Fruit fly (Drosophila melanogaster) whole organism, embryonic: ENCODE data around the gene Rpn9.

Experiments used
- Bteb2 ChIP-seq: fragments of 200-800 bp; sonication (Bioruptor generic); optimal IDR thresholded peaks from 2 replicates; lab custom pipeline; 2016; ENCODE audit warnings: missing biosample characterization, missing genetic modification characterization
- CG10462 ChIP-seq: fragments of 200-800 bp; sonication (Bioruptor generic); optimal IDR thresholded peaks from 2 replicates; lab custom pipeline; 2016; ENCODE audit warnings: missing biosample characterization, missing genetic modification characterization
- CG11696 ChIP-seq: fragments of 200-800 bp; sonication (Bioruptor generic); IDR thresholded peaks from 2 replicates; pipeline ENCODE4 v1.3.6; 2022; ENCODE audit warnings: missing biosample characterization, missing genetic modification characterization
- CG12071 ChIP-seq: fragments of 200-800 bp; sonication (Bioruptor generic); optimal IDR thresholded peaks from 3 replicates; lab custom pipeline; 2018; ENCODE audit warnings: missing biosample characterization, mild to moderate bottlenecking, missing genetic modification characterization
- CG12659 ChIP-seq: fragments of 200-800 bp; sonication (Bioruptor generic); optimal IDR thresholded peaks from 3 replicates; lab custom pipeline; 2017; ENCODE audit warnings: mild to moderate bottlenecking, missing biosample characterization, missing genetic modification reagents, missing genetic modification characterization
- CG13424 ChIP-seq: fragments of 200-800 bp; sonication (Bioruptor generic); optimal IDR thresholded peaks from 2 replicates; lab custom pipeline; 2019; ENCODE audit warnings: missing biosample characterization, mild to moderate bottlenecking, missing genetic modification characterization, moderate library complexity
- CG14710 ChIP-seq: fragments of 200-800 bp; sonication (Bioruptor generic); optimal IDR thresholded peaks from 3 replicates; lab custom pipeline; 2019; ENCODE audit warnings: missing biosample characterization, mild to moderate bottlenecking, missing genetic modification characterization, moderate library complexity
- CG17612 ChIP-seq: fragments of 200-800 bp; sonication (Bioruptor generic); IDR thresholded peaks from 2 replicates; pipeline ENCODE4 v1.3.6; 2022; ENCODE audit warnings: missing biosample characterization, missing genetic modification characterization
- CG17829 ChIP-seq: fragments of 200-800 bp; optimal IDR thresholded peaks from 2 replicates; lab custom pipeline; 2019; ENCODE audit warnings: missing biosample characterization, mild to moderate bottlenecking, missing genetic modification characterization, moderate library complexity
- CG17912 ChIP-seq: fragments of 200-800 bp; sonication (Bioruptor generic); optimal IDR thresholded peaks from 2 replicates; lab custom pipeline; 2018; ENCODE audit warnings: missing biosample characterization, mild to moderate bottlenecking, missing genetic modification characterization
- CG18011 ChIP-seq: fragments of 200-800 bp; sonication (Bioruptor generic); optimal IDR thresholded peaks from 2 replicates; lab custom pipeline; 2017; ENCODE audit warnings: missing biosample characterization, missing genetic modification characterization, mild to moderate bottlenecking, moderate library complexity, missing genotype
- CG2889 ChIP-seq: fragments of 200-800 bp; sonication (Bioruptor generic); IDR thresholded peaks from 3 replicates; pipeline ENCODE4 v1.3.6; 2022; ENCODE audit warnings: missing biosample characterization, missing genetic modification characterization
- CG3281 ChIP-seq: fragments of 200-800 bp; sonication (Bioruptor generic); optimal IDR thresholded peaks from 3 replicates; lab custom pipeline; 2017; ENCODE audit warnings: missing biosample characterization, mild to moderate bottlenecking, missing genetic modification characterization
- CG34376 ChIP-seq: fragments of 200-800 bp; sonication (Bioruptor generic); optimal IDR thresholded peaks from 2 replicates; lab custom pipeline; 2018; ENCODE audit warnings: missing biosample characterization, mild to moderate bottlenecking, missing genetic modification characterization
- CG42726 ChIP-seq: fragments of 200-800 bp; sonication (Bioruptor generic); IDR thresholded peaks from 2 replicates; pipeline ENCODE4 v1.3.6; 2022; ENCODE audit warnings: missing biosample characterization, missing genetic modification characterization; ENCODE audit not compliant: partially characterized antibody
- CG4707 ChIP-seq: fragments of 200-800 bp; sonication (Bioruptor generic); optimal IDR thresholded peaks from 2 replicates; lab custom pipeline; 2018; ENCODE audit warnings: missing biosample characterization, mild to moderate bottlenecking, missing genetic modification characterization, moderate library complexity
- CG7357 ChIP-seq: fragments of 200-800 bp; sonication (Bioruptor generic); IDR thresholded peaks from 3 replicates; pipeline ENCODE4 v1.3.6; 2022; ENCODE audit warnings: missing biosample characterization, missing genetic modification characterization
- CG7963 ChIP-seq: fragments of 200-800 bp; sonication (Bioruptor generic); IDR thresholded peaks from 3 replicates; pipeline ENCODE4 v1.3.6; 2022; ENCODE audit warnings: missing biosample characterization, missing genetic modification characterization; ENCODE audit not compliant: partially characterized antibody
- CG9437 ChIP-seq: fragments of 200-800 bp; sonication (Bioruptor generic); optimal IDR thresholded peaks from 2 replicates; lab custom pipeline; 2018; ENCODE audit warnings: missing biosample characterization, mild to moderate bottlenecking, missing genetic modification characterization
- CG9817 ChIP-seq: fragments of 200-800 bp; sonication (Bioruptor generic); optimal IDR thresholded peaks from 2 replicates; lab custom pipeline; 2018; ENCODE audit warnings: missing biosample characterization, mild to moderate bottlenecking, missing genetic modification characterization, moderate library complexity
- CrebB ChIP-seq: fragments of 200-800 bp; sonication (Bioruptor generic); optimal IDR thresholded peaks from 3 replicates; lab custom pipeline; 2018; ENCODE audit warnings: missing biosample characterization, mild to moderate bottlenecking, missing genetic modification characterization
- Doc3 ChIP-seq: fragments of 200-800 bp; sonication (Bioruptor generic); IDR thresholded peaks from 3 replicates; pipeline ENCODE4 v1.3.6; 2022; ENCODE audit warnings: missing biosample characterization, missing genetic modification characterization; ENCODE audit not compliant: partially characterized antibody
- Dp ChIP-seq: fragments of 200-800 bp; sonication (Bioruptor generic); optimal IDR thresholded peaks from 2 replicates; lab custom pipeline; 2018; ENCODE audit warnings: missing biosample characterization, mild to moderate bottlenecking, missing genetic modification characterization, moderate library complexity
- E2f1 ChIP-seq: fragments of 200-800 bp; sonication (Bioruptor generic); IDR thresholded peaks from 2 replicates; pipeline ENCODE4 v1.3.6; 2022; ENCODE audit warnings: missing biosample characterization, missing genetic modification characterization
- Ets97D ChIP-seq: fragments of 200-800 bp; sonication (Bioruptor generic); optimal IDR thresholded peaks from 3 replicates; lab custom pipeline; 2016; ENCODE audit warnings: missing biosample characterization, missing genetic modification characterization
- Hsf ChIP-seq: fragments of 200-800 bp; sonication (Bioruptor generic); optimal IDR thresholded peaks from 3 replicates; lab custom pipeline; 2016; ENCODE audit warnings: missing biosample characterization, missing genetic modification characterization
- Lpt ChIP-seq: fragments of >200 bp; optimal IDR thresholded peaks from 2 replicates; lab custom pipeline; 2018; ENCODE audit warnings: missing biosample characterization, missing genetic modification characterization
- MBD-R2 ChIP-seq: fragments of 200-800 bp; sonication (Bioruptor generic); IDR thresholded peaks from 2 replicates; pipeline ENCODE4 v1.3.6; 2022; ENCODE audit warnings: missing biosample characterization, missing genetic modification characterization
- MTF-1 ChIP-seq: fragments of 200-800 bp; sonication (Bioruptor generic); optimal IDR thresholded peaks from 2 replicates; lab custom pipeline; 2018; ENCODE audit warnings: missing biosample characterization, mild to moderate bottlenecking, missing genetic modification characterization, borderline replicate concordance
- Med ChIP-seq: fragments of 200-800 bp; sonication (Bioruptor generic); peaks from one replicate; lab custom pipeline; 2016; ENCODE audit warnings: missing biosample characterization, missing genetic modification characterization, mild to moderate bottlenecking, inconsistent platforms, moderate library complexity
- Scr ChIP-seq: fragments of 200-800 bp; sonication (Bioruptor generic); IDR thresholded peaks from 2 replicates; pipeline ENCODE4 v1.3.6; 2022; ENCODE audit warnings: missing biosample characterization, missing genetic modification characterization; ENCODE audit not compliant: partially characterized antibody
- Sry-δ ChIP-seq: fragments of 200-800 bp; sonication (Bioruptor generic); optimal IDR thresholded peaks from 2 replicates; lab custom pipeline; 2016; ENCODE audit warnings: missing biosample characterization, missing genetic modification characterization
- ap ChIP-seq: fragments of 200-800 bp; sonication (Bioruptor generic); IDR thresholded peaks from 2 replicates; pipeline ENCODE4 v1.3.6; 2022; ENCODE audit warnings: missing biosample characterization, missing genetic modification characterization
- ara ChIP-seq: fragments of 200-800 bp; sonication (Bioruptor generic); IDR thresholded peaks from 2 replicates; pipeline ENCODE4 v1.3.6; 2022; ENCODE audit warnings: missing biosample characterization, missing genetic modification characterization
- bbx ChIP-seq: fragments of 200-800 bp; sonication (Bioruptor generic); IDR thresholded peaks from 2 replicates; pipeline ENCODE4 v1.3.6; 2022; ENCODE audit warnings: missing biosample characterization, missing genetic modification characterization; ENCODE audit not compliant: partially characterized antibody
- cwo ChIP-seq: fragments of 200-800 bp; sonication (Bioruptor generic); optimal IDR thresholded peaks from 3 replicates; lab custom pipeline; 2017; ENCODE audit warnings: missing biosample characterization, missing genetic modification characterization, mild to moderate bottlenecking, moderate library complexity, missing genetic modification reagents
- fu2 ChIP-seq: fragments of 200-800 bp; sonication (Bioruptor generic); optimal IDR thresholded peaks from 2 replicates; lab custom pipeline; 2016; ENCODE audit warnings: missing biosample characterization, missing genetic modification characterization
- gfzf ChIP-seq: fragments of 200-800 bp; sonication (Bioruptor generic); optimal IDR thresholded peaks from 2 replicates; lab custom pipeline; 2016; ENCODE audit warnings: missing biosample characterization, mild to moderate bottlenecking, missing genetic modification characterization, moderate library complexity
- hb ChIP-seq: fragments of 200-800 bp; sonication (Bioruptor generic); IDR thresholded peaks from 3 replicates; pipeline ENCODE4 v1.3.6; 2022; ENCODE audit warnings: missing biosample characterization, missing genetic modification characterization; ENCODE audit not compliant: partially characterized antibody
- jumu ChIP-seq: fragments of 200-800 bp; sonication (Bioruptor generic); optimal IDR thresholded peaks from 3 replicates; lab custom pipeline; 2016; ENCODE audit warnings: missing biosample characterization, missing genetic modification characterization
- lab ChIP-seq: fragments of 200-800 bp; sonication (Bioruptor generic); optimal IDR thresholded peaks from 3 replicates; lab custom pipeline; 2017; ENCODE audit warnings: missing biosample characterization, missing genetic modification characterization, mild to moderate bottlenecking, moderate library complexity, missing genetic modification reagents
- lmd ChIP-seq: fragments of 200-800 bp; sonication (Bioruptor generic); IDR thresholded peaks from 2 replicates; pipeline ENCODE4 v1.3.6; 2022; ENCODE audit warnings: missing biosample characterization, missing genetic modification characterization
- luna ChIP-seq: fragments of 200-800 bp; sonication (Bioruptor generic); optimal IDR thresholded peaks from 2 replicates; lab custom pipeline; 2016; ENCODE audit warnings: missing biosample characterization, missing genetic modification characterization
- maf-S ChIP-seq: fragments of 200-800 bp; sonication (Bioruptor generic); optimal IDR thresholded peaks from 2 replicates; lab custom pipeline; 2016; ENCODE audit warnings: missing biosample characterization, missing genetic modification characterization
- mam ChIP-seq: fragments of 200-800 bp; sonication (Bioruptor generic); optimal IDR thresholded peaks from 3 replicates; lab custom pipeline; 2016; ENCODE audit warnings: missing biosample characterization, missing genetic modification characterization
- repo ChIP-seq: fragments of 200-800 bp; sonication (Bioruptor generic); optimal IDR thresholded peaks from 2 replicates; lab custom pipeline; 2016; ENCODE audit warnings: missing biosample characterization, missing genetic modification characterization
- row ChIP-seq: fragments of 200-800 bp; sonication (Bioruptor generic); IDR thresholded peaks from 3 replicates; pipeline ENCODE4 v1.3.6; 2022; ENCODE audit warnings: missing biosample characterization, missing genetic modification characterization
- sim ChIP-seq: fragments of 200-800 bp; sonication (Bioruptor generic); IDR thresholded peaks from 2 replicates; pipeline ENCODE4 v1.3.6; 2022; ENCODE audit warnings: missing biosample characterization, missing genetic modification characterization
- slbo ChIP-seq: fragments of 200-800 bp; sonication (Bioruptor generic); IDR thresholded peaks from 2 replicates; pipeline ENCODE4 v1.3.6; 2022; ENCODE audit warnings: missing biosample characterization, missing genetic modification characterization
- yki ChIP-seq: fragments of >200 bp; optimal IDR thresholded peaks from 3 replicates; lab custom pipeline; 2018

Rpn9 gene

dm6 chr3R:23752728-23753127, 19.5 kb upstream of the Rpn9 start, which contains the start of the genes RanBP3 and Rpt5:
Gene RanBP3 (minus strand): TSS chr3R:23752834.
Gene Rpt5 (plus strand): TSS chr3R:23752876.
- peak; percentile 59 for TF ChIP-seq CG34376 (GFP tag; lab: Kevin White, UChicago)
- TF ChIP-seq hb (GFP tag; lab: Robert Waterston, UW): peak; percentile 78
- peak; percentile 7 for TF ChIP-seq CG17912 (GFP tag; lab: Kevin White, UChicago)
- no peak for TF ChIP-seq CG11696 (GFP tag; lab: Robert Waterston, UW)
- TF ChIP-seq fu2 (GFP tag; lab: Kevin White, UChicago): peak; percentile 61
- TF ChIP-seq CG12659 (GFP tag; lab: Kevin White, UChicago): peak; percentile 82
- TF ChIP-seq CG7357 (GFP tag; lab: Robert Waterston, UW): no peak
- TF ChIP-seq CG9817 (tag; lab: Kevin White, UChicago): peak; percentile 38
- TF ChIP-seq Sry-δ (GFP tag; lab: Kevin White, UChicago): peak; percentile 82
- TF ChIP-seq Bteb2: peak; percentile 60
- peak; percentile 51; the same call in 1 of the 2 replicates for TF ChIP-seq CG17612 (GFP tag; lab: Robert Waterston, UW)
- TF ChIP-seq CG17829: peak; percentile 50
- peak; percentile 66 for TF ChIP-seq Hsf (GFP tag; lab: Kevin White, UChicago)
- peak; percentile 57 for TF ChIP-seq CG3281 (GFP tag; lab: Kevin White, UChicago)
- TF ChIP-seq CG12071 (GFP tag; lab: Kevin White, UChicago): no peak
- TF ChIP-seq CG10462 (GFP tag; lab: Kevin White, UChicago): peak; percentile 0
- peak; percentile 95 for TF ChIP-seq MBD-R2
- peak; percentile 31 for TF ChIP-seq CG4707 (GFP tag; lab: Kevin White, UChicago)
- no peak for TF ChIP-seq yki (lab: Kevin White, UChicago)
- peak; percentile 76 for TF ChIP-seq CG7963 (GFP tag; lab: Robert Waterston, UW)
- TF ChIP-seq mam: peak; percentile 73
- TF ChIP-seq MTF-1 (GFP tag; lab: Kevin White, UChicago): no peak
- peak; percentile 55 for TF ChIP-seq Dp
- TF ChIP-seq CG18011 (GFP tag; lab: Kevin White, UChicago): peak; percentile 62
- peak; percentile 69 for TF ChIP-seq luna
- TF ChIP-seq CG13424 (tag; lab: Kevin White, UChicago): peak; percentile 10
- peak; percentile 96 for TF ChIP-seq Med
- no peak for TF ChIP-seq ap (GFP tag; lab: Robert Waterston, UW)
- TF ChIP-seq gfzf (GFP tag; lab: Kevin White, UChicago): peak; percentile 27
- peak; percentile 49 for TF ChIP-seq jumu (GFP tag; lab: Kevin White, UChicago)
- TF ChIP-seq Lpt (GFP tag; lab: Kevin White, UChicago): no peak
- peak; percentile 51; the same call in 1 of the 2 replicates for TF ChIP-seq E2f1
- no peak for TF ChIP-seq CG9437 (GFP tag; lab: Kevin White, UChicago)
- TF ChIP-seq slbo (GFP tag; lab: Robert Waterston, UW): peak; percentile 83
- peak; percentile 79; the same call in 1 of the 2 replicates for TF ChIP-seq CG42726 (GFP tag; lab: Robert Waterston, UW)
- TF ChIP-seq lab (GFP tag; lab: Kevin White, UChicago): no peak
- TF ChIP-seq sim (GFP tag; lab: Robert Waterston, UW): no peak
- peak; percentile 81 for TF ChIP-seq Scr
- peak; percentile 66 for TF ChIP-seq Doc3 (GFP tag; lab: Robert Waterston, UW)
- peak; percentile 18 for TF ChIP-seq repo (GFP tag; lab: Kevin White, UChicago)
- TF ChIP-seq lmd (GFP tag; lab: Robert Waterston, UW): peak; percentile 8; the same call in 1 of the 2 replicates
- peak; percentile 63 for TF ChIP-seq maf-S
- peak; percentile 72 for TF ChIP-seq Ets97D (GFP tag; lab: Kevin White, UChicago)
- no peak for TF ChIP-seq CG2889 (GFP tag; lab: Robert Waterston, UW)
- TF ChIP-seq row (GFP tag; lab: Robert Waterston, UW): peak; percentile 49; the same call in 2 of the 3 replicates
- TF ChIP-seq ara (GFP tag; lab: Robert Waterston, UW): peak; percentile 49; the same call in 1 of the 2 replicates
- TF ChIP-seq bbx (GFP tag; lab: Robert Waterston, UW): peak; percentile 92
- no peak for TF ChIP-seq cwo
- peak; percentile 82 for TF ChIP-seq CG14710
- peak; percentile 49 for TF ChIP-seq CrebB (tag; lab: Kevin White, UChicago)
